Worm (Caenorhabditis elegans): ENCODE data around the gene mup-2.

Gene mup-2

DNA sequence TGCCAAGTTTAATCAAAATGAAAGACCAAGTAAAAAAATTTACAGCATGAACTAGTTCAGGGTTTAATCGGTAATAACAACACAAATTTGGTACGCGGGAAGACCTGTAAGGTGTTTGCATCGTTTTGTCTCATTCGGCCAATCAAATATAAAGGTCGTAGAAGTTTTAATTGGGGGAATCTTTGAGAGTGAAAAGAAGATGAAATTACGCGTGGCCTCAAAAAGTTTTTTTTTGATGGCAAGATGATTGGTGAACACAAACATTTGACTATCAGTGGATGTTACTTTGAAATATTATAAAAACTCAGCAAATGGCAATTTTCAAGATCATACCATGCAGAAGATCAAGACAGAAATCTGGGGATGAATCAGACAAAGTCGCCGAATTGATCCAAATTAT, 45.1 kb upstream of the mup-2 start, which contains the start of gene nas-33:
Gene nas-33 (minus strand): TSS at position 101 of the 400 bp plus-strand sequence.
- TF ChIP-seq lin-11 (tag; optimal IDR thresholded peaks at IDR 0.05) = no peak
- TF ChIP-seq pha-2 (tag; optimal IDR thresholded peaks at IDR 0.05) = no peak
- no peak for TF ChIP-seq hlh-30 (tag; optimal IDR thresholded peaks at IDR 0.05; ENCODE audit: insufficient read depth)
- no peak for TF ChIP-seq nhr-11 (tag; optimal IDR thresholded peaks at IDR 0.05)

DNA sequence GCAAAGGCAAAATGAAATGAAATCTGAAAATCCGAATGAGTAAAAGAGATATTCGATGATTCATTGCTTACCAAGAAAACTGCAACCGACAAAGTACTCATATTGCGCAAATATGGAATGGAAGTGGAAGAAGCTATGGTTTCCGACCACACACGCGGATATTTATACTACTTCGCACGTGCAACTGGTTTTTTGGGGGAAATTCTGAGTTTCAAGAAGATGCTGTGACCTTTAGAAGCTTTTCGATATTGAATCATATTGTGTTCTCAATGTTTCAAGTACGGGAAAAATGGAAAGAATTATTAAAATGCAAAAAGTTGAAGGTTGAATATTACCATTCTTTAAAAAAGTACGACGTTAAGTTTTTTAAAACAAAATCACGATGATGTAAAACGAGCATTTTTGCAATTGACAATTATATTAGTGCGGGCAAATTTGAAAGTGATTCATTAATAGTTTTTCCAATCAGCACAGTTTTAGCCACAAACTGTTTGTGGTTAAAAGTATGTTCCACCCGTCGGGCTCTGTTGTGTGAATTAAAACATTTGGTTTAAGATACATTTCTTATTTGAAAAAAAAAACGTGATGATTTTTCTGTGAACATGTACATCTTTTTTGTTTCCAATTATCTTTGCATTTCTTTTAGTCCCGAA, 40.9 kb upstream of the mup-2 start, which contains the start of the genes grl-6 and K10C2.6:
Gene grl-6 (minus strand): TSS at position 101 of the 653 bp plus-strand sequence.
Gene K10C2.6 (plus strand): TSS at position 603 of the 653 bp plus-strand sequence.
- TF ChIP-seq elt-2 (tag; optimal IDR thresholded peaks at IDR 0.05) (no peak), npax-4 (tag; optimal IDR thresholded peaks at IDR 0.05) (no peak)

- TF ChIP-seq ceh-22 (tag; optimal IDR thresholded peaks at IDR 0.05) (no peak), elt-2 (tag; optimal IDR thresholded peaks at IDR 0.05) (peak; percentile 22), pqm-1 (tag; optimal IDR thresholded peaks at IDR 0.05) (no peak), ahr-1 (tag; optimal IDR thresholded peaks at IDR 0.05) (no peak), hlh-30 (tag; optimal IDR thresholded peaks at IDR 0.05; ENCODE audit: insufficient read depth) (peak; percentile 61), madf-2 (tag; optimal IDR thresholded peaks at IDR 0.05) (no peak), ceh-6 (GFP tag; optimal IDR thresholded peaks at IDR 0.05) (no peak), fkh-6 (tag; optimal IDR thresholded peaks at IDR 0.05) (no peak), ceh-9 (tag; optimal IDR thresholded peaks at IDR 0.05) (no peak), K02D7.2 (tag; optimal IDR thresholded peaks at IDR 0.05) (no peak)
These were observed 38.9 kb upstream of the mup-2 start, which contains the start of gene fah-1 for ce11 chrX:6448866-6449400. fah-1 (minus strand) TSS chrX:6448916.

DNA sequence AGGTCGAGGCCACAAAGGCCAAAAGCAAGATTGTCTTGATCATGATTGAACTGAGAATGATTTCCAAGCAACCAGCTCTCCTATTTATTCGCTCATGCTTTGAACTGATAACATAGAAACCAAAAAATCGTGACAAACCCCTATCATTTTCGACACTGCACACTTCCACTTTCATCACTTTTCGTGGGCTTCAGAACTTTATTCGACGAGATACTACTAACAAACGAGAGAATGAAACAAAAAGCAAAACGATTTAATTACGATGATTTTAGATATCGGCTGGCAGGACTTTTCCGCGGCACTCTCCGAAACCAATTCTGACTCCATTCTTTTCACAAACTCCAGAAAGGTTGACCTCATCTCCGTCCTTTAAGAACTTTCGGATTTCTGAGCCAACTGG, 36.5 kb upstream of the mup-2 start, which contains the start of gene asp-14:
Gene asp-14 (minus strand): TSS at position 101 of the 400 bp plus-strand sequence.
- TF ChIP-seq nhr-11 (tag; optimal IDR thresholded peaks at IDR 0.05) (no peak), tbx-2 (tag; optimal IDR thresholded peaks at IDR 0.05) (no peak), hlh-8 (tag; optimal IDR thresholded peaks at IDR 0.05) (no peak), unc-3 (GFP tag; conservative IDR thresholded peaks at IDR 0.05) (no peak), unc-3 (tag; optimal IDR thresholded peaks at IDR 0.05) (no peak), fax-1 (tag; optimal IDR thresholded peaks at IDR 0.05) (no peak), sdc-2 (tag; optimal IDR thresholded peaks at IDR 0.05) (no peak), unc-42 (tag; optimal IDR thresholded peaks at IDR 0.05) (no peak), ceh-19 (GFP tag; optimal IDR thresholded peaks at IDR 0.05) (no peak), dve-1 (tag; optimal IDR thresholded peaks at IDR 0.05) (no peak), ceh-24 (tag; optimal IDR thresholded peaks at IDR 0.05) (no peak), npax-4 (tag; optimal IDR thresholded peaks at IDR 0.05) (no peak), eyg-1 (tag; optimal IDR thresholded peaks at IDR 0.05) (no peak), ceh-2 (tag; optimal IDR thresholded peaks at IDR 0.05) (no peak)

ce11 chrX:6445239-6445638, 35.2 kb upstream of the mup-2 start:
- TF ChIP-seq C08G9.2 (tag; optimal IDR thresholded peaks at IDR 0.05) = no peak
- TF ChIP-seq hlh-30 (tag; optimal IDR thresholded peaks at IDR 0.05; ENCODE audit: insufficient read depth) = no peak
- TF ChIP-seq ama-1 (optimal IDR thresholded peaks at IDR 0.05) = no peak
- TF ChIP-seq syd-9 (tag; optimal IDR thresholded peaks at IDR 0.05) = no peak
- TF ChIP-seq dmd-4 (tag; optimal IDR thresholded peaks at IDR 0.05; ENCODE audit: borderline replicate concordance) = no peak
- no peak for TF ChIP-seq ceh-30 (tag; optimal IDR thresholded peaks at IDR 0.05)
- TF ChIP-seq pax-1 (tag; optimal IDR thresholded peaks at IDR 0.05) = no peak
- TF ChIP-seq nhr-232 (tag; optimal IDR thresholded peaks at IDR 0.05) = no peak
- no peak for TF ChIP-seq gmeb-2 (tag; optimal IDR thresholded peaks at IDR 0.05)
- TF ChIP-seq K09A11.1 (tag; optimal IDR thresholded peaks at IDR 0.05; ENCODE audit: insufficient read depth) = no peak
- TF ChIP-seq pat-9 (tag; optimal IDR thresholded peaks at IDR 0.05) = no peak
- TF ChIP-seq F13H6.1 (tag; optimal IDR thresholded peaks at IDR 0.05) = no peak
- TF ChIP-seq pros-1 (tag; optimal IDR thresholded peaks at IDR 0.05) = no peak
- TF ChIP-seq hlh-13 (GFP tag; optimal IDR thresholded peaks at IDR 0.05) = no peak
- no peak for TF ChIP-seq K02D7.2 (tag; optimal IDR thresholded peaks at IDR 0.05)
